Fruit fly (Drosophila melanogaster) whole organism, embryonic: ENCODE data around the gene Ocrl.

Experiments
- Atf-2 ChIP-seq: fragments of 200-800 bp; sonication (Bioruptor generic); optimal IDR thresholded peaks from 2 replicates; lab custom pipeline; 2016; ENCODE audit warnings: missing biosample characterization, missing genetic modification characterization
- Bteb2 ChIP-seq: fragments of 200-800 bp; sonication (Bioruptor generic); optimal IDR thresholded peaks from 2 replicates; lab custom pipeline; 2016; ENCODE audit warnings: missing biosample characterization, missing genetic modification characterization
- CG10209 ChIP-seq: fragments of 200-800 bp; sonication (Bioruptor generic); optimal IDR thresholded peaks from 3 replicates; lab custom pipeline; 2017; ENCODE audit warnings: missing biosample characterization, mild to moderate bottlenecking, missing genetic modification characterization, missing genetic modification reagents
- CG10366 ChIP-seq: fragments of 200-800 bp; sonication (Bioruptor generic); IDR thresholded peaks from 2 replicates; pipeline ENCODE4 v1.3.6; 2022; ENCODE audit warnings: missing biosample characterization, missing genetic modification characterization
- CG11093 ChIP-seq: fragments of 200-800 bp; sonication (Bioruptor generic); IDR thresholded peaks from 3 replicates; pipeline ENCODE4 v1.3.6; 2022; ENCODE audit warnings: missing biosample characterization, missing genetic modification characterization
- CG11456 ChIP-seq: fragments of 200-800 bp; sonication (Bioruptor generic); IDR thresholded peaks from 3 replicates; pipeline ENCODE4 v1.3.6; 2022; ENCODE audit warnings: missing biosample characterization, missing genetic modification characterization
- CG12219 ChIP-seq: fragments of 200-800 bp; sonication (Bioruptor generic); optimal IDR thresholded peaks from 3 replicates; lab custom pipeline; 2018; ENCODE audit warnings: missing biosample characterization, mild to moderate bottlenecking, missing genetic modification characterization
- CG13775 ChIP-seq: fragments of 200-800 bp; sonication (Bioruptor generic); optimal IDR thresholded peaks from 3 replicates; lab custom pipeline; 2017; ENCODE audit warnings: missing biosample characterization, mild to moderate bottlenecking, missing genetic modification characterization
- CG14965 ChIP-seq: fragments of 200-800 bp; sonication (Bioruptor generic); optimal IDR thresholded peaks from 2 replicates; lab custom pipeline; 2016; ENCODE audit warnings: missing biosample characterization, missing genetic modification characterization, borderline replicate concordance
- CG1529 ChIP-seq: fragments of 200-800 bp; sonication (Bioruptor generic); optimal IDR thresholded peaks from 3 replicates; lab custom pipeline; 2018; ENCODE audit warnings: missing biosample characterization, missing genetic modification characterization
- CG18476 ChIP-seq: fragments of 200-800 bp; sonication (Bioruptor generic); optimal IDR thresholded peaks from 2 replicates; lab custom pipeline; 2016; ENCODE audit warnings: missing biosample characterization, mild to moderate bottlenecking, missing genetic modification characterization
- CG18764 ChIP-seq: fragments of 200-800 bp; sonication (Bioruptor generic); optimal IDR thresholded peaks from 3 replicates; lab custom pipeline; 2016; ENCODE audit warnings: missing biosample characterization, missing genetic modification characterization
- CG30431 ChIP-seq: fragments of 200-800 bp; sonication (Bioruptor generic); optimal IDR thresholded peaks from 2 replicates; lab custom pipeline; 2017; ENCODE audit warnings: missing biosample characterization, missing genetic modification characterization
- CG32532 ChIP-seq: fragments of 200-800 bp; sonication (Bioruptor generic); IDR thresholded peaks from 2 replicates; pipeline ENCODE4 v1.3.6; 2022; ENCODE audit warnings: missing biosample characterization, missing genetic modification characterization
- CG33557 ChIP-seq: fragments of 200-800 bp; sonication (Bioruptor generic); optimal IDR thresholded peaks from 2 replicates; lab custom pipeline; 2019; ENCODE audit warnings: missing biosample characterization, mild to moderate bottlenecking, missing genetic modification characterization, moderate library complexity
- CG43689 ChIP-seq: fragments of 200-800 bp; sonication (Bioruptor generic); IDR thresholded peaks from 2 replicates; pipeline ENCODE4 v1.3.6; 2022; ENCODE audit warnings: missing biosample characterization, missing genetic modification characterization
- CG4854 ChIP-seq: fragments of 200-800 bp; sonication (Bioruptor generic); optimal IDR thresholded peaks from 2 replicates; lab custom pipeline; 2016; ENCODE audit warnings: missing biosample characterization, missing genetic modification characterization, inconsistent platforms
- CG6254 ChIP-seq: fragments of 200-800 bp; sonication (Bioruptor generic); optimal IDR thresholded peaks from 3 replicates; lab custom pipeline; 2017; ENCODE audit warnings: mild to moderate bottlenecking, missing biosample characterization, missing genetic modification reagents, missing genetic modification characterization
- CrebB ChIP-seq: fragments of 200-800 bp; sonication (Bioruptor generic); optimal IDR thresholded peaks from 3 replicates; lab custom pipeline; 2018; ENCODE audit warnings: missing biosample characterization, mild to moderate bottlenecking, missing genetic modification characterization
- Dfd ChIP-seq, 2 experiments: fragments of >200 bp; optimal IDR thresholded peaks; 2 replicates each; lab custom pipeline; 2017; ENCODE audit warnings: missing biosample characterization in 2 of 2, missing genetic modification characterization in 2 of 2
- Dip2 ChIP-seq: fragments of 200-800 bp; sonication (Bioruptor generic); IDR thresholded peaks from 2 replicates; pipeline ENCODE4 v1.3.6; 2022; ENCODE audit warnings: missing biosample characterization, missing genetic modification characterization
- Doc3 ChIP-seq: fragments of 200-800 bp; sonication (Bioruptor generic); IDR thresholded peaks from 3 replicates; pipeline ENCODE4 v1.3.6; 2022; ENCODE audit warnings: missing biosample characterization, missing genetic modification characterization; ENCODE audit not compliant: partially characterized antibody
- HLH54F ChIP-seq: fragments of 200-800 bp; sonication (Bioruptor generic); optimal IDR thresholded peaks from 3 replicates; lab custom pipeline; 2016; ENCODE audit warnings: missing biosample characterization, missing genetic modification characterization
- Hey ChIP-seq: fragments of 200-800 bp; sonication (Bioruptor generic); optimal IDR thresholded peaks from 3 replicates; lab custom pipeline; 2018; ENCODE audit warnings: missing biosample characterization, mild to moderate bottlenecking, missing genetic modification characterization
- Max ChIP-seq: fragments of 200-800 bp; sonication (Bioruptor generic); optimal IDR thresholded peaks from 2 replicates; lab custom pipeline; 2016; ENCODE audit warnings: missing biosample characterization, mild to moderate bottlenecking, missing genetic modification characterization
- NFAT ChIP-seq: fragments of 200-800 bp; sonication (Bioruptor generic); IDR thresholded peaks from 2 replicates; pipeline ENCODE4 v1.3.6; 2022; ENCODE audit warnings: missing biosample characterization, missing genetic modification characterization
- Nf-YA ChIP-seq: fragments of 200-800 bp; sonication (Bioruptor generic); IDR thresholded peaks from 2 replicates; pipeline ENCODE4 v1.3.6; 2022; ENCODE audit warnings: missing biosample characterization, missing genetic modification characterization
- Opbp ChIP-seq: fragments of 200-800 bp; sonication (Bioruptor generic); IDR thresholded peaks from 3 replicates; pipeline ENCODE4 v1.3.6; 2022; ENCODE audit warnings: missing biosample characterization, missing genetic modification characterization; ENCODE audit not compliant: partially characterized antibody
- Spps ChIP-seq: fragments of 200-800 bp; sonication (Bioruptor generic); optimal IDR thresholded peaks from 2 replicates; lab custom pipeline; 2018; ENCODE audit warnings: missing biosample characterization, mild to moderate bottlenecking, missing genetic modification characterization
- Ssrp ChIP-seq: fragments of 200-800 bp; sonication (Bioruptor generic); optimal IDR thresholded peaks from 2 replicates; lab custom pipeline; 2018; ENCODE audit warnings: missing biosample characterization, mild to moderate bottlenecking, missing genetic modification characterization, moderate library complexity
- Xbp1 ChIP-seq: fragments of 200-800 bp; sonication (Bioruptor generic); optimal IDR thresholded peaks from 3 replicates; lab custom pipeline; 2016; ENCODE audit warnings: missing biosample characterization, mild to moderate bottlenecking, missing genetic modification characterization
- bab2 ChIP-seq: fragments of 200-800 bp; sonication (Bioruptor generic); optimal IDR thresholded peaks from 2 replicates; lab custom pipeline; 2016; ENCODE audit warnings: missing biosample characterization, missing genetic modification characterization
- bsh ChIP-seq, 2 experiments: fragments of 200-800 bp; sonication (Bioruptor generic); optimal IDR thresholded peaks; 2 replicates each; lab custom pipeline; 2017 to 2018; ENCODE audit warnings: mild to moderate bottlenecking in 2 of 2, missing biosample characterization in 2 of 2, missing genetic modification characterization in 2 of 2, moderate library complexity in 1 of 2
- cg ChIP-seq: fragments of 200-800 bp; sonication (Bioruptor generic); optimal IDR thresholded peaks from 3 replicates; lab custom pipeline; 2019; ENCODE audit warnings: missing biosample characterization, mild to moderate bottlenecking, missing genetic modification characterization, moderate library complexity
- gcm ChIP-seq: fragments of 200-800 bp; sonication (Bioruptor generic); optimal IDR thresholded peaks from 2 replicates; lab custom pipeline; 2019; ENCODE audit warnings: missing biosample characterization, mild to moderate bottlenecking, missing genetic modification characterization, moderate library complexity
- gcm2 ChIP-seq: fragments of 200-800 bp; sonication (Bioruptor generic); optimal IDR thresholded peaks from 2 replicates; lab custom pipeline; 2016; ENCODE audit warnings: missing biosample characterization, missing genetic modification characterization
- ind ChIP-seq: fragments of 200-800 bp; sonication (Bioruptor generic); optimal IDR thresholded peaks from 3 replicates; lab custom pipeline; 2016; ENCODE audit warnings: missing biosample characterization, missing genetic modification characterization
- jigr1 ChIP-seq: fragments of 200-800 bp; sonication (Bioruptor generic); IDR thresholded peaks from 3 replicates; pipeline ENCODE4 v1.3.6; 2022; ENCODE audit warnings: missing biosample characterization, missing genetic modification characterization
- lmd ChIP-seq: fragments of 200-800 bp; sonication (Bioruptor generic); IDR thresholded peaks from 2 replicates; pipeline ENCODE4 v1.3.6; 2022; ENCODE audit warnings: missing biosample characterization, missing genetic modification characterization
- nmo ChIP-seq: fragments of 200-800 bp; sonication (Bioruptor generic); optimal IDR thresholded peaks from 2 replicates; lab custom pipeline; 2018; ENCODE audit warnings: missing biosample characterization, mild to moderate bottlenecking, missing genetic modification characterization, moderate library complexity
- repo ChIP-seq: fragments of 200-800 bp; sonication (Bioruptor generic); optimal IDR thresholded peaks from 2 replicates; lab custom pipeline; 2016; ENCODE audit warnings: missing biosample characterization, missing genetic modification characterization
- sd ChIP-seq: fragments of 200-800 bp; sonication (Bioruptor generic); optimal IDR thresholded peaks from 3 replicates; lab custom pipeline; 2018; ENCODE audit warnings: missing biosample characterization, mild to moderate bottlenecking, missing genetic modification characterization, moderate library complexity
- ssp ChIP-seq: fragments of 200-800 bp; sonication (Bioruptor generic); IDR thresholded peaks from 2 replicates; pipeline ENCODE4 v1.3.6; 2022; ENCODE audit warnings: missing biosample characterization, missing genetic modification characterization
- stc ChIP-seq: fragments of 200-800 bp; sonication (Bioruptor generic); IDR thresholded peaks from 2 replicates; pipeline ENCODE4 v1.3.6; 2022; ENCODE audit warnings: missing biosample characterization, missing genetic modification characterization
- tll ChIP-seq, 2 experiments: fragments of 200-800 bp in 1 of 2; fragments of >200 bp in 1 of 2; sonication (Bioruptor generic) in 1 of 2; optimal IDR thresholded peaks; 2 replicates each; lab custom pipeline; 2017 to 2019; ENCODE audit warnings: missing biosample characterization in 2 of 2, missing genetic modification characterization in 2 of 2, mild to moderate bottlenecking in 1 of 2, moderate library complexity in 1 of 2
- tup ChIP-seq: fragments of 200-800 bp; sonication (Bioruptor generic); optimal IDR thresholded peaks from 2 replicates; lab custom pipeline; 2016; ENCODE audit warnings: missing biosample characterization, mild to moderate bottlenecking, missing genetic modification characterization, moderate library complexity

Ocrl gene

DNA sequence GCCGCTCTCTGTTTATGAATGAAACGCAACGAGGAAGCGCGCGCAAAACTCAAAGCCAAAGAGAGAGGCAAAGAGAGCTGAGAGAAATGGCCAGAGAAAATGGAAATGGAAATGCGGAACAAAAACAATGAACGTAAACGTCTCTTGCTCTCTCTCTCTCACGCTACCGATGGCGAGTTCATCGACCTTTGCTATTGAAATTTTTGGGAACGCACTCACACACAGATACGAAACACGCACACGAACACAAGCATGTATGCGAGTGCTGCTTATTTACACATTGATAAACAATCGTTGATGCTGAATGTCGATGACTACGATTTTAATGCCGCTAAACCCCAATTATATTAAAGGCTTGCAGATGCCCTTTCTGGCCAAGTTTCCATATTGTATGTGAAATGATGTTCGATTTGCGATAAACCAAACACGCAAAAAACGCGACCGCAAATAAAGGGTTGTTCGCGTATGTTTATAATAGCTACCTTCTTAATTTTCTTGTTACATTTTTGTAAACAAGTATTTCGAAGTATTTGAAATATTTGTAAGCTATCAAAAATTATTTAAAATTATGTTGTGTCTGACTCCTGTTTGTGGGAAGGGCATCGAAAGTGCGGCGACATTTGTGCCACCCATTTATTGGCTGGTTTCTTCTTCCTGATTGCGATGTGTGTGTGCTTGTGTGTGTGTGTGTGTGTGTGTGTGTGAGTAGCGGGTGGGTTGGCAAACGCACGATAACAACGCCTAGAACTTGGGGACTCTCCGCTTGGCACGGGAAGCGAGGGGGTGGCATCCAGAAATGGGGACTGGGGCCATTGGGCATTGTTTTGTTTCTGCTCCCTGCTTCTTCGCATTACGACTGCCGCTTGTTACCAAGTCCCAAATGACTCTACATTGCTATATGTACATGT lies 20.8 kb downstream of the Ocrl start (continued):
- TF ChIP-seq Max (GFP tag; lab: Kevin White, UChicago) = peak; percentile 43
- no peak; the same call in 1 of the 2 replicates for TF ChIP-seq CG10366
- no peak for TF ChIP-seq tup (GFP tag; lab: Kevin White, UChicago)
- peak; percentile 67 for TF ChIP-seq HLH54F (GFP tag; lab: Kevin White, UChicago)
- peak; percentile 68 for TF ChIP-seq Xbp1
- no peak for TF ChIP-seq Hey
- TF ChIP-seq Doc3 = no peak
- peak in 1 of 2 experiments; percentile 85 for TF ChIP-seq bsh (GFP tag; optimal IDR thresholded peaks at IDR 0.05; lab: Kevin White, UChicago)
- peak; percentile 54 for TF ChIP-seq gcm
- peak; percentile 90 for TF ChIP-seq nmo (GFP tag; lab: Kevin White, UChicago)
- TF ChIP-seq cg (GFP tag; lab: Kevin White, UChicago) = peak; percentile 89
- no peak for TF ChIP-seq repo
- TF ChIP-seq CrebB (tag; lab: Kevin White, UChicago) = peak; percentile 34
- no peak for TF ChIP-seq Dip2 (GFP tag; lab: Robert Waterston, UW)
- TF ChIP-seq Spps (tag; lab: Kevin White, UChicago) = peak; percentile 63
- peak; percentile 68 for TF ChIP-seq CG30431 (GFP tag; lab: Kevin White, UChicago)
- TF ChIP-seq bab2 (GFP tag; lab: Kevin White, UChicago) = peak; percentile 67

DNA sequence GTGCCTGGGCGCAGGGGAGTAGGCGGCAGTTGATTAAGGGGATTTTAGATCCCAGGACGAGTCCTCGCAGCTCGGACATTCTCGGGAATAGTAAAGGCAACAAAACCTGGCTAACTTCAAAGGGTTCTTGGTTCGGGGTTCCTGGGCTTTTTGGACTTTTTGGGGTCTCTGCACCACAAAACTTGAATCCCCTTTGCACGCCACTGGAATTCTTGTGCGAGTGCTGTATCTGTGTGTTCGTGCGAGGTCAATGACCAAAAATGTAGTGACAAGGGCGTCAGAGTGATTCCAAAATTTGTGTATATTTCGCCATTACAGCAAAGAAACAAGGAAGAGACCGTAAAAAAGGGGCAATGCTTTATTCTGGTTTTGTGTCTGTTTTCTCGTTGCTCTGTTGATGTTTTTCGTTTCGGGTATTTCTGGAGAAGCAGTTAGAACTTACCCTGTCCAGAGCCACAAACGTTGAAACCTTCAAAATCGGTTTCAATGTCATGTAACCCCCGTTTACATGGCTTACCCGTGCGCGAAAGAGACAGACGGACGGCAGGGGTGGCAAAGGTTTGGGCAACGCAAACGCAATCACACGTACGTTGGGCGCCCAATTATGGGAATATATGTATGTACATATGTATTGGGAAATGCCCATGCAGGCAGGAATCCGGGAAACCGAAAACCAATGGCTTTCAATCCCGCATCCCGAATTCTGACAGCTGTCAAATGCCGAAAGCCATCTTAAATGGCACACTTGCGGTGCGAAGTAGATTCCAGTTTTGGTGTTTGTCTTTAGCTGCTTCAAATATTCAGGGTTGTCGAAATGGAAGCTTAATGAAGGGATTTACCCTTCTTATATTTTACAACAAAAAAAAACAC lies 21.7 kb downstream of the Ocrl start:
- TF ChIP-seq CG14965 (GFP tag; lab: Kevin White, UChicago) = no peak
- no peak for TF ChIP-seq CG33557 (GFP tag; lab: Kevin White, UChicago)
- no peak for TF ChIP-seq Opbp (GFP tag; lab: Robert Waterston, UW)
- no peak for TF ChIP-seq Bteb2 (GFP tag; lab: Kevin White, UChicago)
- TF ChIP-seq sd (tag; lab: Kevin White, UChicago) = peak; percentile 22
- no peak for TF ChIP-seq Atf-2 (GFP tag; lab: Kevin White, UChicago)
- TF ChIP-seq CG1529 (GFP tag; lab: Kevin White, UChicago) = no peak
- TF ChIP-seq ind = peak; percentile 66
- no peak for TF ChIP-seq CG10209 (GFP tag; lab: Kevin White, UChicago)
- TF ChIP-seq lmd (GFP tag; lab: Robert Waterston, UW) = peak; percentile 78
- peak; percentile 41 for TF ChIP-seq CG6254 (GFP tag; lab: Kevin White, UChicago)
- TF ChIP-seq Ssrp (tag; lab: Kevin White, UChicago) = peak; percentile 71
- peak; percentile 64 for TF ChIP-seq CG11456
- no peak for TF ChIP-seq CG18476 (GFP tag; lab: Kevin White, UChicago)
- TF ChIP-seq Nf-YA = 0 out of 2 replicates have a peak, but pooled peaks have one; percentile 24
- TF ChIP-seq gcm2 = no peak
- peak; percentile 35; the same call in 1 of the 3 replicates for TF ChIP-seq CG11093 (GFP tag; lab: Robert Waterston, UW)
- no peak for TF ChIP-seq CG18764 (GFP tag; lab: Kevin White, UChicago)
- no peak for TF ChIP-seq Dfd (GFP tag; optimal IDR thresholded peaks at IDR 0.05; lab: Kevin White, UChicago)
- TF ChIP-seq stc = no peak
- TF ChIP-seq CG13775 (GFP tag; lab: Kevin White, UChicago) = no peak
- 0 out of 3 replicates have a peak, but pooled peaks have one; percentile 20 for TF ChIP-seq jigr1 (GFP tag; lab: Robert Waterston, UW)
- no peak for TF ChIP-seq NFAT (GFP tag; lab: Robert Waterston, UW)
- peak; percentile 64 for TF ChIP-seq CG32532 (GFP tag; lab: Robert Waterston, UW)
- no peak for TF ChIP-seq tll (GFP tag; optimal IDR thresholded peaks at IDR 0.05; lab: Kevin White, UChicago)
- TF ChIP-seq CG43689 (GFP tag; lab: Robert Waterston, UW) = no peak
- peak; percentile 30 for TF ChIP-seq CG12219 (GFP tag; lab: Kevin White, UChicago)
- no peak for TF ChIP-seq CG4854
- peak; percentile 42; the same call in 1 of the 2 replicates for TF ChIP-seq ssp (GFP tag; lab: Robert Waterston, UW)
